Fruit fly (Drosophila melanogaster) whole organism, adult: ENCODE data around the gene CG13605.

Experiments
- CG11617 ChIP-seq: fragments of 200-800 bp; sonication (Bioruptor generic); optimal IDR thresholded peaks from 2 replicates; lab custom pipeline; 2017; ENCODE audit warnings: mild to moderate bottlenecking, missing biosample characterization, missing genetic modification reagents, missing genetic modification characterization
- CG12768 ChIP-seq: fragments of 200-800 bp; sonication (Bioruptor generic); optimal IDR thresholded peaks from 2 replicates; lab custom pipeline; 2017; ENCODE audit warnings: missing biosample characterization, missing genetic modification characterization, mild to moderate bottlenecking, moderate library complexity, missing genetic modification reagents
- CG14711 ChIP-seq: fragments of 200-800 bp; sonication (Bioruptor generic); optimal IDR thresholded peaks from 2 replicates; lab custom pipeline; 2018; ENCODE audit warnings: missing biosample characterization, mild to moderate bottlenecking, missing genetic modification characterization, moderate library complexity
- CG1620 ChIP-seq: fragments of 200-800 bp; sonication (Bioruptor generic); optimal IDR thresholded peaks from 2 replicates; lab custom pipeline; 2016; ENCODE audit warnings: missing biosample characterization, missing genetic modification characterization
- CG33017 ChIP-seq: fragments of 200-800 bp; sonication (Bioruptor generic); optimal IDR thresholded peaks from 2 replicates; lab custom pipeline; 2018; ENCODE audit warnings: missing biosample characterization, mild to moderate bottlenecking, missing genetic modification characterization, moderate library complexity
- CG5204 ChIP-seq: fragments of 200-800 bp; sonication (Bioruptor generic); optimal IDR thresholded peaks from 2 replicates; lab custom pipeline; 2016; ENCODE audit warnings: missing biosample characterization, missing genetic modification characterization
- CG7045 ChIP-seq: fragments of 200-800 bp; sonication (Bioruptor generic); optimal IDR thresholded peaks from 2 replicates; lab custom pipeline; 2017; ENCODE audit warnings: missing biosample characterization, mild to moderate bottlenecking, missing genetic modification characterization
- CG7101 ChIP-seq: fragments of 200-800 bp; sonication (Bioruptor generic); optimal IDR thresholded peaks from 2 replicates; lab custom pipeline; 2018; ENCODE audit warnings: missing biosample characterization, mild to moderate bottlenecking, missing genetic modification characterization, moderate library complexity
- Clk ChIP-seq: fragments of 200-800 bp; sonication (Bioruptor generic); optimal IDR thresholded peaks from 2 replicates; lab custom pipeline; 2017; ENCODE audit warnings: missing biosample characterization, missing genetic modification characterization
- Crg-1 ChIP-seq: fragments of 200-800 bp; sonication (Bioruptor generic); optimal IDR thresholded peaks from 2 replicates; lab custom pipeline; 2016; ENCODE audit warnings: missing biosample characterization, missing genetic modification characterization
- Hr96 ChIP-seq: fragments of 200-800 bp; sonication (Bioruptor generic); optimal IDR thresholded peaks from 2 replicates; lab custom pipeline; 2016; ENCODE audit warnings: missing biosample characterization, missing genetic modification characterization
- Mnt ChIP-seq: fragments of 200-800 bp; sonication (Bioruptor generic); optimal IDR thresholded peaks from 2 replicates; lab custom pipeline; 2016; ENCODE audit warnings: missing biosample characterization, mild to moderate bottlenecking, missing genetic modification characterization
- bab1 ChIP-seq: fragments of 200-800 bp; sonication (Bioruptor generic); optimal IDR thresholded peaks from 3 replicates; lab custom pipeline; 2019; ENCODE audit warnings: missing biosample characterization, mild to moderate bottlenecking, missing genetic modification characterization, moderate library complexity
- cic ChIP-seq: fragments of 200-800 bp; sonication (Bioruptor generic); optimal IDR thresholded peaks from 2 replicates; lab custom pipeline; 2017; ENCODE audit warnings: missing biosample characterization, mild to moderate bottlenecking, missing genetic modification characterization, moderate library complexity
- cnc ChIP-seq, 2 experiments: fragments of >200 bp; optimal IDR thresholded peaks; 2 replicates each; lab custom pipeline; 2017
- kay ChIP-seq: fragments of 200-800 bp; sonication (Bioruptor generic); peaks from one replicate; lab custom pipeline; 2016; ENCODE audit warnings: missing biosample characterization, missing genetic modification characterization, borderline replicate concordance
- ovo ChIP-seq: fragments of 200-800 bp; sonication (Bioruptor generic); optimal IDR thresholded peaks from 2 replicates; lab custom pipeline; 2016; ENCODE audit warnings: missing biosample characterization, missing genetic modification characterization
- pad ChIP-seq: fragments of 200-800 bp; sonication (Bioruptor generic); optimal IDR thresholded peaks from 3 replicates; lab custom pipeline; 2017; ENCODE audit warnings: missing biosample characterization, missing genetic modification characterization, mild to moderate bottlenecking, moderate library complexity, missing genetic modification reagents
- tj ChIP-seq: fragments of 200-800 bp; sonication (Bioruptor generic); optimal IDR thresholded peaks from 3 replicates; lab custom pipeline; 2017; ENCODE audit warnings: missing biosample characterization, mild to moderate bottlenecking, missing genetic modification characterization, moderate library complexity
- toe ChIP-seq: fragments of 200-800 bp; sonication (Bioruptor generic); optimal IDR thresholded peaks from 2 replicates; lab custom pipeline; 2016; ENCODE audit warnings: missing biosample characterization, missing genetic modification characterization

CG13605 gene

dm6 chr3R:24106059-24106631 lies 6.0 kb downstream of the CG13605 start:
- TF ChIP-seq CG1620 (peak; percentile 65), Clk (GFP tag; lab: Kevin White, UChicago) (no peak), CG11617 (GFP tag; lab: Kevin White, UChicago) (peak; percentile 60), CG7101 (peak; percentile 78), CG5204 (GFP tag; lab: Kevin White, UChicago) (peak; percentile 62), Mnt (GFP tag; lab: Kevin White, UChicago) (peak; percentile 88), bab1 (GFP tag; lab: Kevin White, UChicago) (peak; percentile 87), cic (GFP tag; lab: Kevin White, UChicago) (peak; percentile 94), ovo (GFP tag; lab: Kevin White, UChicago) (peak; percentile 5), CG12768 (peak; percentile 80), pad (GFP tag; lab: Kevin White, UChicago) (peak; percentile 44), kay (GFP tag; lab: Kevin White, UChicago) (no peak), tj (GFP tag; lab: Kevin White, UChicago) (no peak), CG33017 (peak; percentile 77), cnc (optimal IDR thresholded peaks at IDR 0.05; lab: Kevin White, UChicago) (no peak), Crg-1 (GFP tag; lab: Kevin White, UChicago) (peak; percentile 64), CG14711 (tag; lab: Kevin White, UChicago) (peak; percentile 68), CG7045 (GFP tag; lab: Kevin White, UChicago) (peak; percentile 59), Hr96 (no peak), toe (peak; percentile 24)

- TF ChIP-seq CG11617 (GFP tag; lab: Kevin White, UChicago) (peak; percentile 34), ovo (GFP tag; lab: Kevin White, UChicago) (peak; percentile 26), tj (GFP tag; lab: Kevin White, UChicago) (peak; percentile 64), cic (GFP tag; lab: Kevin White, UChicago) (peak; percentile 52), CG33017 (peak; percentile 33), Crg-1 (GFP tag; lab: Kevin White, UChicago) (peak; percentile 34), bab1 (GFP tag; lab: Kevin White, UChicago) (peak; percentile 49), CG5204 (GFP tag; lab: Kevin White, UChicago) (peak; percentile 3), pad (GFP tag; lab: Kevin White, UChicago) (no peak), toe (no peak), Clk (GFP tag; lab: Kevin White, UChicago) (no peak), CG12768 (no peak), cnc (optimal IDR thresholded peaks at IDR 0.05; lab: Kevin White, UChicago) (no peak), CG14711 (tag; lab: Kevin White, UChicago) (peak; percentile 28), CG7101 (no peak), Mnt (GFP tag; lab: Kevin White, UChicago) (peak; percentile 47), CG1620 (peak; percentile 34), Hr96 (peak; percentile 19), kay (GFP tag; lab: Kevin White, UChicago) (no peak), CG7045 (GFP tag; lab: Kevin White, UChicago) (no peak)
These were observed 6.8 kb downstream of the CG13605 start, which contains the start of gene Syx1A for dm6 chr3R:24105312-24105902. Syx1A (minus strand) TSS chr3R:24105763.

dm6 chr3R:24104471-24105311 lies 7.5 kb downstream of the CG13605 start:
- TF ChIP-seq CG1620 = no peak
- peak; percentile 48 for TF ChIP-seq tj (GFP tag; lab: Kevin White, UChicago)
- peak; percentile 76 for TF ChIP-seq kay (GFP tag; lab: Kevin White, UChicago)
- TF ChIP-seq pad (GFP tag; lab: Kevin White, UChicago) = no peak
- TF ChIP-seq cnc (optimal IDR thresholded peaks at IDR 0.05; lab: Kevin White, UChicago) = no peak
- TF ChIP-seq CG33017 = no peak
- no peak for TF ChIP-seq CG5204 (GFP tag; lab: Kevin White, UChicago)
- no peak for TF ChIP-seq CG14711 (tag; lab: Kevin White, UChicago)

- no peak for TF ChIP-seq cnc (optimal IDR thresholded peaks at IDR 0.05; lab: Kevin White, UChicago)
- no peak for TF ChIP-seq kay (GFP tag; lab: Kevin White, UChicago)
- no peak for TF ChIP-seq bab1 (GFP tag; lab: Kevin White, UChicago)
- TF ChIP-seq ovo (GFP tag; lab: Kevin White, UChicago) = no peak
- TF ChIP-seq pad (GFP tag; lab: Kevin White, UChicago) = no peak
- TF ChIP-seq Hr96 = no peak
- no peak for TF ChIP-seq CG5204 (GFP tag; lab: Kevin White, UChicago)
- TF ChIP-seq toe = no peak
- no peak for TF ChIP-seq cic (GFP tag; lab: Kevin White, UChicago)
- TF ChIP-seq CG7045 (GFP tag; lab: Kevin White, UChicago) = no peak
- no peak for TF ChIP-seq CG14711 (tag; lab: Kevin White, UChicago)
- TF ChIP-seq Mnt (GFP tag; lab: Kevin White, UChicago) = no peak
- TF ChIP-seq CG12768 = no peak
- TF ChIP-seq CG1620 = no peak
- TF ChIP-seq tj (GFP tag; lab: Kevin White, UChicago) = no peak
- no peak for TF ChIP-seq CG11617 (GFP tag; lab: Kevin White, UChicago)
- no peak for TF ChIP-seq Clk (GFP tag; lab: Kevin White, UChicago)
- TF ChIP-seq Crg-1 (GFP tag; lab: Kevin White, UChicago) = no peak
- no peak for TF ChIP-seq CG33017
- no peak for TF ChIP-seq CG7101
These were observed 8.5 kb downstream of the CG13605 start for dm6 chr3R:24103708-24104107.

dm6 chr3R:24102387-24102786 lies 9.8 kb downstream of the CG13605 start:
- peak; percentile 76 for TF ChIP-seq kay (GFP tag; lab: Kevin White, UChicago)
- TF ChIP-seq cic (GFP tag; lab: Kevin White, UChicago) = no peak
